Worm (Caenorhabditis elegans) whole organism, L2 larva: Measurements from ENCODE around the gene cdk-5.

ENCODE experiments used
- ZK546.5 ChIP-seq: sonication (generic microtip); optimal IDR thresholded peaks from 2 replicates; lab custom pipeline; 2017; ENCODE audit warnings: missing biosample characterization, missing genetic modification characterization
- aly-2 ChIP-seq: fragments of 150-350 bp; optimal IDR thresholded peaks from 2 replicates; lab custom pipeline; 2014; ENCODE audit warnings: missing biosample characterization, missing genetic modification characterization
- ceh-16 ChIP-seq: fragments of 150-350 bp; optimal IDR thresholded peaks from 2 replicates; lab custom pipeline; 2014; ENCODE audit warnings: missing biosample characterization, missing genetic modification characterization
- egl-27 ChIP-seq: sonication (generic microtip); optimal IDR thresholded peaks from 3 replicates; lab custom pipeline; 2017; ENCODE audit warnings: missing biosample characterization, missing genetic modification reagents, missing genetic modification characterization
- elt-1 ChIP-seq: fragments of 150-350 bp; optimal IDR thresholded peaks from 2 replicates; lab custom pipeline; 2014; ENCODE audit warnings: missing biosample characterization, missing genetic modification characterization
- elt-3 ChIP-seq: sonication (generic microtip); optimal IDR thresholded peaks from 2 replicates; lab custom pipeline; 2017; ENCODE audit warnings: missing biosample characterization, missing genetic modification characterization
- nhr-11 ChIP-seq: fragments of 150-350 bp; optimal IDR thresholded peaks from 2 replicates; lab custom pipeline; 2014; ENCODE audit warnings: missing biosample characterization, missing genetic modification characterization
- nhr-237 ChIP-seq: fragments of 150-350 bp; optimal IDR thresholded peaks from 2 replicates; lab custom pipeline; 2014; ENCODE audit warnings: missing biosample characterization, missing genetic modification characterization
- nhr-25 ChIP-seq: fragments of 150-350 bp; sonication (generic microtip); optimal IDR thresholded peaks from 3 replicates; lab custom pipeline; 2014; ENCODE audit warnings: missing biosample characterization, missing genetic modification characterization
- snpc-4 ChIP-seq: fragments of 150-350 bp; optimal IDR thresholded peaks from 2 replicates; lab custom pipeline; 2014; ENCODE audit warnings: missing biosample characterization, missing genetic modification characterization

DNA sequence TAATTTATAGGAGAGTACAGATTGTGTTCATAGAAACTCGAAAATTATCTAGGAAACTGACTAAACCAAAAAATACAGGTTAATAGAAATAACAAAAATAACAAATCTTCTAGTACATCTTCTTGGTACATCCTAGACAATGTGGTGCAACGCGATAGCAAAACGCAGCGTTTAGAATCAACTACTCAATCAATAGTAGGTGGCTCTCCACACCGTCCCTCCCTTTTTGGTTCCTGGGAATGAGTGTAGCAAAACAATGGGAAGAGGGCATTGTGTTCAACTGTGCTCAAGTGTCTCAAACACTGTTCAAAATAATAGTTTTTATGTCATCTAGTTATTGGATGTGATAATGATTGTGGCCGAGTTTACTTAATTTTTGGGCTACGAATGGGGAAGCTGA, 10.5 kb upstream of the cdk-5 start, which contains the start of gene T27E9.6:
- TF ChIP-seq aly-2 = no peak
- no peak for TF ChIP-seq ZK546.5 (tag; lab: Kevin White, UChicago)
- TF ChIP-seq nhr-237 = no peak
- TF ChIP-seq snpc-4 (tag; lab: Kevin White, UChicago) = no peak
- no peak for TF ChIP-seq nhr-11 (tag; lab: Kevin White, UChicago)
- TF ChIP-seq egl-27 (tag; lab: Kevin White, UChicago) = no peak
- no peak for TF ChIP-seq ceh-16 (tag; lab: Kevin White, UChicago)
- TF ChIP-seq elt-1 = no peak
- TF ChIP-seq nhr-25 (tag; lab: Kevin White, UChicago) = no peak
- TF ChIP-seq elt-3 (tag; lab: Kevin White, UChicago) = no peak
